Worm (Caenorhabditis elegans) whole organism, L1 larva: ENCODE measurements around the gene trp-1.

ENCODE experiments used
- lsy-2 ChIP-seq, 2 experiments: fragments of 150-350 bp; optimal IDR thresholded peaks; 2 replicates each; lab custom pipeline; 2014; ENCODE audit warnings: missing biosample characterization in 2 of 2, missing genetic modification characterization in 2 of 2
- rnt-1 ChIP-seq: sonication (generic microtip); optimal IDR thresholded peaks from 2 replicates; lab custom pipeline; 2016; ENCODE audit warnings: mild to moderate bottlenecking, missing genetic modification characterization, moderate library complexity, missing compliant biosample characterization

DNA sequence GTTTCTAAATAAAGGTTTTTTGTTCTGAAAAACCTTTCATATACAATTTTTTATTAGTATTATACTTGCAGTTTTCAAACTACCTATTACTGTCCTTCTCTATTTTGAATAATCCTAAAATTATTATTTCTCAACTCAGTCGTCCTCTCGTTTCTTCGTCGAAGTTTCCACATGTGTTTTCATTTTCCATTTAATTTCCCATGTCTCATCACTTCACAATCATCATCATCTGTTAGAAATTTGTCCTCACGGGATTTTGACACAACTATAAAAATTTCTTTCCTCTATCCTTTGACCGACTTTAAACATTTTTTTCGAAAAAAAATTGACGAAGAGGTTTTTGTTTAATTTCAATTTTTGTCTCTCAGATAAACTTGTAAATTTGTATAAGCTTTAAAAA is 514 bp downstream of the trp-1 start:
- TF ChIP-seq lsy-2 (tag; optimal IDR thresholded peaks at IDR 0.05; lab: Kevin White, UChicago), result no peak
- TF ChIP-seq rnt-1 (tag; lab: Kevin White, UChicago), result no peak
